Worm (Caenorhabditis elegans) whole organism, mixed stage, embryonic: ENCODE data around the gene C16D9.8.

ENCODE experiments used
- lsy-2 ChIP-seq: fragments of 150-350 bp; optimal IDR thresholded peaks from 2 replicates; lab custom pipeline; 2014; ENCODE audit warnings: missing biosample characterization, missing genetic modification characterization
- mep-1 ChIP-seq: fragments of 150-350 bp; optimal IDR thresholded peaks from 2 replicates; lab custom pipeline; 2017; ENCODE audit warnings: missing biosample characterization, missing genetic modification reagents, missing genetic modification characterization, inconsistent platforms
- nhr-28 ChIP-seq: fragments of 150-350 bp; optimal IDR thresholded peaks from 2 replicates; lab custom pipeline; 2014; ENCODE audit warnings: missing biosample characterization, missing genetic modification characterization
- tbx-8 ChIP-seq: fragments of 200-800 bp; sonication (Bioruptor generic); optimal IDR thresholded peaks from 2 replicates; lab custom pipeline; 2018; ENCODE audit warnings: mild to moderate bottlenecking, missing genetic modification characterization, moderate library complexity, missing compliant biosample characterization

ce11 chrV:8259016-8259415, 4.3 kb downstream of the C16D9.8 start, which contains the start of gene C16D9.1:
- no peak for TF ChIP-seq nhr-28 (tag; lab: Kevin White, UChicago)
- TF ChIP-seq lsy-2 (tag; lab: Kevin White, UChicago): no peak
- TF ChIP-seq mep-1 (tag; lab: Kevin White, UChicago): no peak
- TF ChIP-seq tbx-8 (GFP tag; lab: Kevin White, UChicago): no peak
